Fruit fly (Drosophila melanogaster) whole organism, pupa: ENCODE measurements around the gene CG4957.

Experiments
- CG10348 ChIP-seq: fragments of 200-800 bp; sonication (Bioruptor generic); IDR thresholded peaks from 2 replicates; pipeline ENCODE4 v1.3.6; 2022; ENCODE audit warnings: missing biosample characterization, missing genetic modification characterization
- CG12605 ChIP-seq: fragments of 200-800 bp; sonication (Bioruptor generic); IDR thresholded peaks from 2 replicates; pipeline ENCODE4 v1.3.6; 2022; ENCODE audit warnings: missing biosample characterization, missing genetic modification characterization
- CG13204 ChIP-seq: fragments of 200-800 bp; sonication (Bioruptor generic); optimal IDR thresholded peaks from 2 replicates; lab custom pipeline; 2018; ENCODE audit warnings: missing biosample characterization, mild to moderate bottlenecking, missing genetic modification characterization, moderate library complexity
- CG14655 ChIP-seq: fragments of 200-800 bp; sonication (Bioruptor generic); optimal IDR thresholded peaks from 3 replicates; lab custom pipeline; 2017; ENCODE audit warnings: mild to moderate bottlenecking, missing biosample characterization, missing genetic modification reagents, missing genetic modification characterization
- CG15710 ChIP-seq: fragments of 200-800 bp; sonication (Bioruptor generic); optimal IDR thresholded peaks from 2 replicates; lab custom pipeline; 2018; ENCODE audit warnings: missing biosample characterization, mild to moderate bottlenecking, missing genetic modification characterization, moderate library complexity
- CG17806 ChIP-seq: fragments of 200-800 bp; sonication (Bioruptor generic); optimal IDR thresholded peaks from 2 replicates; lab custom pipeline; 2018; ENCODE audit warnings: missing biosample characterization, mild to moderate bottlenecking, missing genetic modification characterization, moderate library complexity
- CG32121 ChIP-seq: fragments of 200-800 bp; sonication (Bioruptor generic); IDR thresholded peaks from 2 replicates; pipeline ENCODE4 v1.3.6; 2022; ENCODE audit warnings: missing biosample characterization, missing genetic modification characterization
- CG34367 ChIP-seq: fragments of 200-800 bp; sonication (Bioruptor generic); optimal IDR thresholded peaks from 2 replicates; lab custom pipeline; 2018; ENCODE audit warnings: missing biosample characterization, mild to moderate bottlenecking, missing genetic modification characterization
- CG4496 ChIP-seq: fragments of 200-800 bp; sonication (Bioruptor generic); IDR thresholded peaks from 3 replicates; pipeline ENCODE4 v1.3.6; 2022; ENCODE audit warnings: missing biosample characterization, missing genetic modification characterization
- CG8159 ChIP-seq: fragments of 200-800 bp; sonication (Bioruptor generic); optimal IDR thresholded peaks from 3 replicates; lab custom pipeline; 2018; ENCODE audit warnings: missing biosample characterization, mild to moderate bottlenecking, missing genetic modification characterization, moderate library complexity
- CG8301 ChIP-seq: fragments of 200-800 bp; sonication (Bioruptor generic); optimal IDR thresholded peaks from 2 replicates; lab custom pipeline; 2018; ENCODE audit warnings: missing biosample characterization, mild to moderate bottlenecking, missing genetic modification characterization
- CG9948 ChIP-seq: fragments of 200-800 bp; sonication (Bioruptor generic); optimal IDR thresholded peaks from 2 replicates; lab custom pipeline; 2018; ENCODE audit warnings: missing biosample characterization, mild to moderate bottlenecking, missing genetic modification characterization, moderate library complexity
- D1 ChIP-seq: fragments of 200-800 bp; sonication (Bioruptor generic); optimal IDR thresholded peaks from 2 replicates; lab custom pipeline; 2018; ENCODE audit warnings: missing biosample characterization, mild to moderate bottlenecking, missing genetic modification characterization, moderate library complexity
- Ets98B ChIP-seq: fragments of 200-800 bp; sonication (Bioruptor generic); IDR thresholded peaks from 2 replicates; pipeline ENCODE4 v1.3.6; 2022; ENCODE audit warnings: missing biosample characterization, missing genetic modification characterization
- Pif1A ChIP-seq: fragments of 200-800 bp; sonication (Bioruptor generic); optimal IDR thresholded peaks from 3 replicates; lab custom pipeline; 2016; ENCODE audit warnings: missing biosample characterization, missing genetic modification characterization
- Pif1B ChIP-seq: fragments of 200-800 bp; sonication (Bioruptor generic); optimal IDR thresholded peaks from 3 replicates; lab custom pipeline; 2016; ENCODE audit warnings: missing biosample characterization, missing genetic modification characterization
- Snoo ChIP-seq: fragments of 200-800 bp; sonication (Bioruptor generic); optimal IDR thresholded peaks from 3 replicates; lab custom pipeline; 2017; ENCODE audit warnings: missing biosample characterization, mild to moderate bottlenecking, missing genetic modification characterization, inconsistent platforms
- fd96Ca ChIP-seq: fragments of 200-800 bp; sonication (Bioruptor generic); IDR thresholded peaks from 3 replicates; pipeline ENCODE4 v1.3.6; 2022; ENCODE audit warnings: missing biosample characterization, missing genetic modification characterization
- gl ChIP-seq: fragments of 200-800 bp; sonication (Bioruptor generic); optimal IDR thresholded peaks from 2 replicates; lab custom pipeline; 2018; ENCODE audit warnings: missing biosample characterization, mild to moderate bottlenecking, missing genetic modification characterization
- rn ChIP-seq: fragments of 200-800 bp; sonication (Bioruptor generic); IDR thresholded peaks from 2 replicates; pipeline ENCODE4 v1.3.6; 2022; ENCODE audit warnings: missing biosample characterization, missing genetic modification characterization

Gene CG4957

DNA sequence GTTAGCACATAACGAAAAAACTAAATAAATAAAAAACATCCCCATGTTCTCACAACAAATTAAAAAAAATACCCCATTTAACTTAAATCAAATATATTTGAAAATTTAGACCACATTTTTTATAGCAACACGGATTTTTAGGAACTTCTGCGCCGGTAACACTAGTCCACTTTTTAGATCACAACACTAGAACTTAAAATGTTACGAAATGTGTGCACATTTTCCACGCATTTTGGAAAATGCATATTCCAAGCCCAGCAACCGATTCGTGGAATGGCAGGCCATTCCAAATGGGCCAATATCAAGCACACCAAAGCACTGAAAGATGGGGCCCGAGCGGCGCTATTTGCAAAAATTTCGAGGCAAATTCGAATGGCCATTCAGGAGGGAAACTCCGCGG, at the start of gene CG4957:
Gene CG4957 (plus strand): TSS at position 185 of the 400 bp plus-strand sequence.
- TF ChIP-seq Ets98B (GFP tag; lab: Robert Waterston, UW), result no peak
- no peak for TF ChIP-seq CG14655 (GFP tag; lab: Kevin White, UChicago)
- no peak for TF ChIP-seq CG13204 (GFP tag; lab: Kevin White, UChicago)
- TF ChIP-seq CG17806 (tag; lab: Kevin White, UChicago), result no peak
- no peak for TF ChIP-seq Snoo (tag; lab: Kevin White, UChicago)
- TF ChIP-seq rn (GFP tag; lab: Robert Waterston, UW), result no peak
- TF ChIP-seq Pif1A (GFP tag; lab: Kevin White, UChicago), result no peak
- no peak for TF ChIP-seq CG9948 (tag; lab: Kevin White, UChicago)
- no peak for TF ChIP-seq CG8301 (tag; lab: Kevin White, UChicago)
- TF ChIP-seq CG12605 (GFP tag; lab: Robert Waterston, UW), result no peak
- TF ChIP-seq CG10348 (GFP tag; lab: Robert Waterston, UW), result no peak
- no peak for TF ChIP-seq CG4496 (GFP tag; lab: Robert Waterston, UW)

DNA sequence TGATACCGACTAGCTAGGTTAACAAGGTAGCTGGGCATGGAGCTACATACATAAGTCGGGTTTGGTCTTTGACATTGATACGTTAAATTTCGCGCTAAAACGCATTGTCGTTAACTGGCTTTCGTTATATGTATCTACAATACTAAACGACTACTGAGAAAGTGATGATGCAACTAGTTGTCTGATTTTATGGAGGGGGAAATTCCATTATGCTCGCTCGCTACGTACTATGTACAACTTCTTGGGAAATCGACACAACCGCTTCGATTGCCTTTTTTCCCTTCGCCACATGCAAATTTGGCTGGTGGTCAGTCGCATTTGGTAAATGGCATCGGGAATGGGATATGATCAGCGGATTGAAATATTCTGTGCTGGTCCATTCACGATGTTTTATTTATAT, 48.7 kb upstream of the CG4957 start:
- TF ChIP-seq Pif1B (GFP tag; lab: Kevin White, UChicago) (no peak), CG8301 (tag; lab: Kevin White, UChicago) (no peak), CG15710 (no peak), gl (tag; lab: Kevin White, UChicago) (no peak), Snoo (tag; lab: Kevin White, UChicago) (no peak), CG9948 (tag; lab: Kevin White, UChicago) (no peak), CG12605 (GFP tag; lab: Robert Waterston, UW) (no peak), CG34367 (no peak), CG14655 (GFP tag; lab: Kevin White, UChicago) (no peak), rn (GFP tag; lab: Robert Waterston, UW) (no peak), CG8159 (no peak), D1 (tag; lab: Kevin White, UChicago) (no peak), fd96Ca (GFP tag; lab: Robert Waterston, UW) (no peak)

DNA sequence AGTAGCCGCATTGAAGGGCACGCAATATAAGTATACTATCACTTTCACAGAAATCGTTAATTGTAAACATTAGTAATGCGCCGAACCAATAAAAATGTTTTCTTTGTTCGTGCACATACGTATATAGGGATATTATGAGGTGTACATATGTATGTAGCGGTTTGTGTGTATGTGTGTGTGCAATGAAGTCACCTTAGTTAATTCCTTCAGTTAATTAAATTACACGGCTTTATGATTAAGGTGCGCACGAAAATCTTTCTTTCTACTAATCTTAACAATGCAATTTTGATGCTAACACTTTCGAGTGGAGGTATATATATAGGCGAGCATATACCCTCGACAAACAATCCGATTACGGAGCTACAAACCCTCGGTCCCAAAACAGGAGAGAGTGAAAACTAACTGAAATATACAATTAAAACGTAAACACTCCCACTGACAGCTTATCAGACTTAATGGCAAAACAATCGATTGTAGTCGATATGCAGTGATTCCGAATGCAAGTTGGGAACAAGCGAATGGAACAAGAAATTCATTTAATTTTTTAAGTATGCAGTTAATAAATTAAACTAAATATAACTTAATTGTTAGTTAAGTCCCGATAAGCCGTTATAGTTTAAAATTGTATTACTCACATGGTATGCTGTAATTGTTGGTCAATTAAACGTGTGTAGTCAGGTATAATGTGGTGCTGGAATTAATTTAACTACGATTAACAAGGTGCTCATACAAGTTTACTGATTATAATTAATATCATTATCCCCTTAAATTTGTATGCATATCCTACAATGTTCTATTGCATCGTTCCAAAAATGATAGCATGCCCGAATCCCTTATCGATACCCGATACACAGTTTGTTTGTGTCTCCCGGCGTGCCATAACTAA, 47.9 kb upstream of the CG4957 start, which contains the start of the genes Npc1a and Prosalpha6:
Gene Npc1a (minus strand): TSS at position 716 of the 886 bp plus-strand sequence.
Gene Prosalpha6 (plus strand): TSS at position 851 of the 886 bp plus-strand sequence.
- TF ChIP-seq CG10348 (GFP tag; lab: Robert Waterston, UW) (no peak), CG15710 (peak; percentile 31)

DNA sequence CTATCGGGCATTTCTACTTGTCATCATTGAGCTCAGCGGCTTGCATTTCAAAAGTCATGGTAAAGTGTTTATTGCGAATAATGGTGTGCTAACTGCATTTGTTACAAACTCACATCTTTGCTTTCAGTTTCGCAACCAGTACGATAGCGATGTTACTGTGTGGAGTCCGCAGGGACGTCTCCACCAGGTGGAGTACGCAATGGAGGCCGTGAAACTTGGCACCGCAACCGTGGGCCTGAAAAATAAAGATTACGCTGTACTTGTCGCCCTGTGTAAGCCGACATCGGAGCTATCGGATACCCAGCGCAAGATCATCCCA, 47.3 kb upstream of the CG4957 start:
- no peak for TF ChIP-seq CG15710
- TF ChIP-seq rn (GFP tag; lab: Robert Waterston, UW), result no peak
- no peak for TF ChIP-seq Pif1B (GFP tag; lab: Kevin White, UChicago)
- TF ChIP-seq CG32121, result no peak
- no peak for TF ChIP-seq CG17806 (tag; lab: Kevin White, UChicago)
- TF ChIP-seq Ets98B (GFP tag; lab: Robert Waterston, UW), result no peak
- no peak for TF ChIP-seq Pif1A (GFP tag; lab: Kevin White, UChicago)

DNA sequence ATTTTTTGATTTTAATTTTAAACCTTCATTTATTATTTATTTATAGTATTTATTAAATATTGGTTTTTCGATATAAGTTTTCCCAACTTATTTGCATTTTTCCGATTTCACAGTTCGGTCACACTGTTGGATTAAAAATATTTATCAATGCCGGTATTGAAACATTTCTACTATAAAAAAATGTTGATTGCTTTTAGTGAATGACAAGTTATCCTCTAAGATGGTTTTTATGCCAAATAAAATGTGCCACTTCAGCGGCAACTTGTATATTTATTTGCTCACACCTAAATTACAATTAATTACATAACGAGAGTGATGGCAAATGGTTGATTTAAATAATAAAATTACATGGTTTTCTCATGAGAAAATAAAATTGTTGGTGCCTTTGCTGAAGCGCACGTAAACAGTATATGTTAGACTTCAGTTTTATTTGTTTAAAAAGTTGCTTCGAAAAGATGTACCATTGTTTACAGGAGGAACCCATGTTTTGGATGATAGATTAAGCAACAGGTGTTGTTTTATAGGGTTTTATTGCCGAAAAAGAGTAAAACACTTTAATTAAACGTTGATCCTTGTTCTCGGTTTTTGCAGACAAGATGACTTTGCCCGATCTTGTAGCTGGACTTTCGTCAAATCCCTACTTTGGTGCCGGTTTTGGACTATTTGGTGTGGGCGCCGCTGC, 46.0 kb upstream of the CG4957 start, which contains the start of gene Bcs1:
Gene Bcs1 (plus strand): TSS at position 108 of the 682 bp plus-strand sequence.
- TF ChIP-seq CG34367 (no peak), CG10348 (GFP tag; lab: Robert Waterston, UW) (no peak), D1 (tag; lab: Kevin White, UChicago) (peak; percentile 25), CG13204 (GFP tag; lab: Kevin White, UChicago) (no peak), CG32121 (no peak)

DNA sequence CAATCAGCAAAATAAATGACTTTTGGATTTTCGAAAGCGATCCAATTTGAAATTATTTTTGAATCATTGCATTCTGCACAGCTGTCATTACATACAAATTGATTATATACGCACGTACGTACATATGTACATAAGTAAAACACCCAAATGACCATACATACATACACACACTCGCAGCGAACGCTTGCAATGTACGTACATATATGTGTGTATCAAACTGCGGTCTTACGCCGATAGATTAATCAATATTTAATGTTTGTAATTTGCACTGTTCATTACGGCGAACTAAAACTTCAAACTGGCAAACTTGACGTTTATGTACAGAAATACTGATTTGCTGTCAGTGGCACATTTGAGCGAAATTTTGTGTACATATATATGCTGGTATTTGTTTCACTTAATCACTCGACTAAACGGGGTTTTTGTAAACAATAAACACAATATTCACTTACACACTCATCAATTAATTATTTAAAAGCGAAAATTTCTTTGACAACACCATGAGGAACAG, 42.4 kb upstream of the CG4957 start:
- no peak for TF ChIP-seq rn (GFP tag; lab: Robert Waterston, UW)
- no peak for TF ChIP-seq CG12605 (GFP tag; lab: Robert Waterston, UW)
- no peak for TF ChIP-seq CG4496 (GFP tag; lab: Robert Waterston, UW)
- TF ChIP-seq CG17806 (tag; lab: Kevin White, UChicago), result no peak
- no peak for TF ChIP-seq CG8159
- TF ChIP-seq Snoo (tag; lab: Kevin White, UChicago), result no peak
- no peak for TF ChIP-seq CG14655 (GFP tag; lab: Kevin White, UChicago)
- TF ChIP-seq CG15710, result no peak
- TF ChIP-seq CG8301 (tag; lab: Kevin White, UChicago), result no peak
- no peak for TF ChIP-seq gl (tag; lab: Kevin White, UChicago)
- no peak for TF ChIP-seq CG9948 (tag; lab: Kevin White, UChicago)
- TF ChIP-seq fd96Ca (GFP tag; lab: Robert Waterston, UW), result no peak
- TF ChIP-seq CG32121, result no peak
